Fruit fly (Drosophila melanogaster) whole organism, embryonic: ENCODE data around the gene CG15528.

ENCODE experiments used
- Abd-B ChIP-seq: fragments of 200-800 bp; sonication (Bioruptor generic); optimal IDR thresholded peaks from 2 replicates; lab custom pipeline; 2018; ENCODE audit warnings: missing biosample characterization, mild to moderate bottlenecking, missing genetic modification characterization, moderate library complexity
- Atf3 ChIP-seq: fragments of 200-800 bp; sonication (Bioruptor generic); optimal IDR thresholded peaks from 3 replicates; lab custom pipeline; 2016; ENCODE audit warnings: missing biosample characterization, missing genetic modification characterization
- CG10209 ChIP-seq: fragments of 200-800 bp; sonication (Bioruptor generic); optimal IDR thresholded peaks from 3 replicates; lab custom pipeline; 2017; ENCODE audit warnings: missing biosample characterization, mild to moderate bottlenecking, missing genetic modification characterization, missing genetic modification reagents
- CG14441 ChIP-seq: fragments of 200-800 bp; sonication (Bioruptor generic); IDR thresholded peaks from 2 replicates; pipeline ENCODE4 v1.3.6; 2022; ENCODE audit warnings: missing biosample characterization, missing genetic modification characterization
- CG15601 ChIP-seq: fragments of 200-800 bp; sonication (Bioruptor generic); optimal IDR thresholded peaks from 3 replicates; lab custom pipeline; 2019; ENCODE audit warnings: missing biosample characterization, mild to moderate bottlenecking, missing genetic modification characterization, moderate library complexity
- CG17328 ChIP-seq: fragments of 200-800 bp; sonication (Bioruptor generic); IDR thresholded peaks from 2 replicates; pipeline ENCODE4 v1.3.6; 2022; ENCODE audit warnings: missing biosample characterization, missing genetic modification characterization
- CG17385 ChIP-seq: fragments of 200-800 bp; sonication (Bioruptor generic); optimal IDR thresholded peaks from 3 replicates; lab custom pipeline; 2018; ENCODE audit warnings: missing biosample characterization, mild to moderate bottlenecking, missing genetic modification characterization
- CG18764 ChIP-seq: fragments of 200-800 bp; sonication (Bioruptor generic); optimal IDR thresholded peaks from 3 replicates; lab custom pipeline; 2016; ENCODE audit warnings: missing biosample characterization, missing genetic modification characterization
- CG2120 ChIP-seq: fragments of 200-800 bp; sonication (Bioruptor generic); optimal IDR thresholded peaks from 3 replicates; lab custom pipeline; 2016; ENCODE audit warnings: missing biosample characterization, missing genetic modification characterization
- CG30431 ChIP-seq: fragments of 200-800 bp; sonication (Bioruptor generic); optimal IDR thresholded peaks from 2 replicates; lab custom pipeline; 2017; ENCODE audit warnings: missing biosample characterization, missing genetic modification characterization
- CG31388 ChIP-seq: fragments of 200-800 bp; sonication (Bioruptor generic); optimal IDR thresholded peaks from 2 replicates; lab custom pipeline; 2016; ENCODE audit warnings: missing biosample characterization, missing genetic modification characterization
- CG32767 ChIP-seq: fragments of 200-800 bp; sonication (Bioruptor generic); IDR thresholded peaks from 2 replicates; pipeline ENCODE4 v1.3.6; 2022; ENCODE audit warnings: missing biosample characterization, missing genetic modification characterization
- CG33213 ChIP-seq: fragments of 200-800 bp; sonication (Bioruptor generic); optimal IDR thresholded peaks from 3 replicates; lab custom pipeline; 2016; ENCODE audit warnings: missing biosample characterization, missing genetic modification characterization
- CG3847 ChIP-seq: fragments of 200-800 bp; sonication (Bioruptor generic); IDR thresholded peaks from 2 replicates; pipeline ENCODE4 v1.3.6; 2022; ENCODE audit warnings: missing biosample characterization, missing genetic modification characterization
- CG4404 ChIP-seq: fragments of 200-800 bp; sonication (Bioruptor generic); IDR thresholded peaks from 2 replicates; pipeline ENCODE4 v1.3.6; 2022; ENCODE audit warnings: missing biosample characterization, missing genetic modification characterization
- CG6272 ChIP-seq: fragments of 200-800 bp; sonication (Bioruptor generic); IDR thresholded peaks from 2 replicates; pipeline ENCODE4 v1.3.6; 2022; ENCODE audit warnings: missing biosample characterization, missing genetic modification characterization
- CG7271 ChIP-seq: fragments of 200-800 bp; sonication (Bioruptor generic); optimal IDR thresholded peaks from 2 replicates; lab custom pipeline; 2018; ENCODE audit warnings: missing biosample characterization, mild to moderate bottlenecking, missing genetic modification characterization, moderate library complexity
- D19B ChIP-seq: fragments of 200-800 bp; sonication (Bioruptor generic); optimal IDR thresholded peaks from 2 replicates; lab custom pipeline; 2017; ENCODE audit warnings: missing biosample characterization, mild to moderate bottlenecking, missing genetic modification characterization
- Drgx ChIP-seq: fragments of 200-800 bp; sonication (Bioruptor generic); IDR thresholded peaks from 2 replicates; pipeline ENCODE4 v1.3.6; 2022; ENCODE audit warnings: missing biosample characterization, missing genetic modification characterization
- Fer1 ChIP-seq: fragments of 200-800 bp; sonication (Bioruptor generic); optimal IDR thresholded peaks from 2 replicates; lab custom pipeline; 2017; ENCODE audit warnings: missing biosample characterization, mild to moderate bottlenecking, missing genetic modification characterization
- H15 ChIP-seq: fragments of 200-800 bp; sonication (Bioruptor generic); IDR thresholded peaks from 3 replicates; pipeline ENCODE4 v1.3.6; 2022; ENCODE audit warnings: missing biosample characterization, missing genetic modification characterization
- HmgZ ChIP-seq: fragments of 200-800 bp; sonication (Bioruptor generic); optimal IDR thresholded peaks from 2 replicates; lab custom pipeline; 2018; ENCODE audit warnings: missing biosample characterization, mild to moderate bottlenecking, missing genetic modification characterization
- Jarid2 ChIP-seq: fragments of 200-800 bp; sonication (Bioruptor generic); optimal IDR thresholded peaks from 3 replicates; lab custom pipeline; 2017; ENCODE audit warnings: mild to moderate bottlenecking, missing biosample characterization, missing genetic modification reagents, missing genetic modification characterization
- Mes4 ChIP-seq: fragments of 200-800 bp; sonication (Bioruptor generic); optimal IDR thresholded peaks from 2 replicates; lab custom pipeline; 2016; ENCODE audit warnings: missing biosample characterization, missing genetic modification characterization
- Mrtf ChIP-seq: fragments of 200-800 bp; sonication (Bioruptor generic); IDR thresholded peaks from 3 replicates; pipeline ENCODE4 v1.3.6; 2022; ENCODE audit warnings: missing biosample characterization, missing genetic modification characterization
- Side ChIP-seq: fragments of 200-800 bp; sonication (Bioruptor generic); optimal IDR thresholded peaks from 2 replicates; lab custom pipeline; 2016; ENCODE audit warnings: missing biosample characterization, missing genetic modification characterization
- Sin3A ChIP-seq: fragments of >200 bp; optimal IDR thresholded peaks from 2 replicates; lab custom pipeline; 2018
- Trl ChIP-seq, 3 experiments: fragments of >200 bp in 2 of 3; fragments of 200-800 bp in 1 of 3; sonication (Bioruptor generic) in 1 of 3; optimal IDR thresholded peaks; 2 replicates in 1 of 3; 3 replicates in 2 of 3; lab custom pipeline; 2016 to 2017; ENCODE audit warnings: missing biosample characterization in 1 of 3, missing genetic modification characterization in 1 of 3
- Xbp1 ChIP-seq: fragments of 200-800 bp; sonication (Bioruptor generic); optimal IDR thresholded peaks from 3 replicates; lab custom pipeline; 2016; ENCODE audit warnings: missing biosample characterization, mild to moderate bottlenecking, missing genetic modification characterization
- YL-1 ChIP-seq: fragments of 200-800 bp; sonication (Bioruptor generic); optimal IDR thresholded peaks from 3 replicates; lab custom pipeline; 2017; ENCODE audit warnings: missing biosample characterization, mild to moderate bottlenecking, missing genetic modification characterization
- ase ChIP-seq: fragments of 200-800 bp; sonication (Bioruptor generic); IDR thresholded peaks from 3 replicates; pipeline ENCODE4 v1.3.6; 2022; ENCODE audit warnings: missing biosample characterization, missing genetic modification characterization
- chm ChIP-seq: fragments of 200-800 bp; sonication (Bioruptor generic); IDR thresholded peaks from 2 replicates; pipeline ENCODE4 v1.3.6; 2022; ENCODE audit warnings: missing biosample characterization, missing genetic modification characterization
- danr ChIP-seq: fragments of 200-800 bp; sonication (Bioruptor generic); IDR thresholded peaks from 2 replicates; pipeline ENCODE4 v1.3.6; 2022; ENCODE audit warnings: missing biosample characterization, missing genetic modification characterization
- en ChIP-seq: fragments of 200-800 bp; sonication (Bioruptor generic); optimal IDR thresholded peaks from 2 replicates; lab custom pipeline; 2016; ENCODE audit warnings: missing biosample characterization, missing genetic modification characterization
- fd3F ChIP-seq: fragments of 200-800 bp; sonication (Bioruptor generic); optimal IDR thresholded peaks from 2 replicates; lab custom pipeline; 2018; ENCODE audit warnings: missing biosample characterization, mild to moderate bottlenecking, missing genetic modification characterization, moderate library complexity
- fru ChIP-seq: fragments of >200 bp; optimal IDR thresholded peaks from 2 replicates; lab custom pipeline; 2017
- ind ChIP-seq: fragments of 200-800 bp; sonication (Bioruptor generic); optimal IDR thresholded peaks from 3 replicates; lab custom pipeline; 2016; ENCODE audit warnings: missing biosample characterization, missing genetic modification characterization
- insv ChIP-seq, 2 experiments: fragments of 200-800 bp; sonication (Bioruptor generic); optimal IDR thresholded peaks; 3 replicates each; lab custom pipeline; 2016 to 2018; ENCODE audit warnings: missing biosample characterization in 2 of 2, missing genetic modification characterization in 2 of 2
- lbe ChIP-seq: fragments of 200-800 bp; sonication (Bioruptor generic); optimal IDR thresholded peaks from 2 replicates; lab custom pipeline; 2016; ENCODE audit warnings: missing biosample characterization, mild to moderate bottlenecking, missing genetic modification characterization
- lola ChIP-seq, 3 experiments: fragments of >200 bp in 2 of 3; fragments of 200-800 bp in 1 of 3; sonication (Bioruptor generic) in 1 of 3; optimal IDR thresholded peaks; 2 replicates each; lab custom pipeline; 2017 to 2019; ENCODE audit warnings: missing biosample characterization in 3 of 3, missing genetic modification characterization in 3 of 3, mild to moderate bottlenecking in 1 of 3, moderate library complexity in 1 of 3
- odd ChIP-seq: fragments of 200-800 bp; sonication (Bioruptor generic); optimal IDR thresholded peaks from 2 replicates; lab custom pipeline; 2017; ENCODE audit warnings: missing biosample characterization, mild to moderate bottlenecking, missing genetic modification characterization
- phol ChIP-seq: fragments of 200-800 bp; sonication (Bioruptor generic); optimal IDR thresholded peaks from 3 replicates; lab custom pipeline; 2018; ENCODE audit warnings: missing biosample characterization, mild to moderate bottlenecking, missing genetic modification characterization, moderate library complexity
- prd ChIP-seq, 3 experiments: fragments of >200 bp in 2 of 3; fragments of 200-800 bp in 1 of 3; sonication (Bioruptor generic) in 1 of 3; optimal IDR thresholded peaks in 2 of 3; IDR thresholded peaks in 1 of 3; 2 replicates in 2 of 3; 3 replicates in 1 of 3; pipeline versions ENCODE4 v1.3.6 to Lab custom; 2017 to 2022; ENCODE audit warnings: missing biosample characterization in 1 of 3, missing genetic modification characterization in 1 of 3
- pzg ChIP-seq: fragments of 200-800 bp; sonication (Bioruptor generic); optimal IDR thresholded peaks from 3 replicates; lab custom pipeline; 2018; ENCODE audit warnings: missing biosample characterization, mild to moderate bottlenecking, missing genetic modification characterization, moderate library complexity
- scrt ChIP-seq: fragments of 200-800 bp; sonication (Bioruptor generic); optimal IDR thresholded peaks from 2 replicates; lab custom pipeline; 2018; ENCODE audit warnings: missing biosample characterization, mild to moderate bottlenecking, missing genetic modification characterization, moderate library complexity
- slou ChIP-seq: fragments of 200-800 bp; sonication (Bioruptor generic); optimal IDR thresholded peaks from 3 replicates; lab custom pipeline; 2016; ENCODE audit warnings: missing biosample characterization, missing genetic modification characterization
- tll ChIP-seq, 2 experiments: fragments of 200-800 bp in 1 of 2; fragments of >200 bp in 1 of 2; sonication (Bioruptor generic) in 1 of 2; optimal IDR thresholded peaks; 2 replicates each; lab custom pipeline; 2017 to 2019; ENCODE audit warnings: missing biosample characterization in 2 of 2, missing genetic modification characterization in 2 of 2, mild to moderate bottlenecking in 1 of 2, moderate library complexity in 1 of 2
- unc-4 ChIP-seq: fragments of 200-800 bp; sonication (Bioruptor generic); IDR thresholded peaks from 2 replicates; pipeline ENCODE4 v1.3.6; 2022; ENCODE audit warnings: missing biosample characterization, missing genetic modification characterization; ENCODE audit not compliant: partially characterized antibody
- wor ChIP-seq: fragments of 200-800 bp; sonication (Bioruptor generic); IDR thresholded peaks from 2 replicates; pipeline ENCODE4 v1.3.6; 2022; ENCODE audit warnings: missing biosample characterization, missing genetic modification characterization

CG15528 gene

dm6 chr3R:30055915-30056544, 4.1 kb upstream of the CG15528 start, which contains the start of the genes Rpp14b and spn-A (continued):
- TF ChIP-seq CG32767 (GFP tag; lab: Robert Waterston, UW), result no peak
- no peak for TF ChIP-seq CG33213
- 0 out of 2 replicates have a peak, but pooled peaks have one; percentile 25 for TF ChIP-seq Drgx
- TF ChIP-seq CG10209 (GFP tag; lab: Kevin White, UChicago), result no peak
- no peak for TF ChIP-seq CG31388 (GFP tag; lab: Kevin White, UChicago)
- peak; percentile 43 for TF ChIP-seq YL-1 (GFP tag; lab: Kevin White, UChicago)
- no peak for TF ChIP-seq scrt (GFP tag; lab: Kevin White, UChicago)
- TF ChIP-seq fd3F, result no peak
- TF ChIP-seq CG17385, result peak; percentile 3
- no peak for TF ChIP-seq Atf3 (GFP tag; lab: Kevin White, UChicago)
- peak; percentile 44; the same call in 1 of the 2 replicates for TF ChIP-seq CG4404 (GFP tag; lab: Robert Waterston, UW)
- TF ChIP-seq lola (GFP tag; optimal IDR thresholded peaks at IDR 0.05; lab: Kevin White, UChicago), result no peak
- no peak for TF ChIP-seq danr
- 0 out of 3 replicates have a peak, but pooled peaks have one; percentile 16 for TF ChIP-seq ase (GFP tag; lab: Robert Waterston, UW)
- TF ChIP-seq Xbp1, result peak; percentile 59
- TF ChIP-seq CG30431, result no peak
- TF ChIP-seq CG18764, result no peak
- TF ChIP-seq phol, result peak; percentile 11
- TF ChIP-seq CG2120 (GFP tag; lab: Kevin White, UChicago), result no peak
- peak; percentile 11 for TF ChIP-seq ind (GFP tag; lab: Kevin White, UChicago)
- no peak for TF ChIP-seq H15 (GFP tag; lab: Robert Waterston, UW)
- TF ChIP-seq insv (GFP tag; optimal IDR thresholded peaks at IDR 0.05; lab: Kevin White, UChicago), result no peak
- peak; percentile 33; the same call in 1 of the 2 replicates for TF ChIP-seq CG17328 (GFP tag; lab: Robert Waterston, UW)
- peak; percentile 37; the same call in 1 of the 2 replicates for TF ChIP-seq CG3847
- TF ChIP-seq unc-4 (GFP tag; lab: Robert Waterston, UW), result no peak
- TF ChIP-seq lbe, result no peak
- TF ChIP-seq chm (GFP tag; lab: Robert Waterston, UW), result 0 out of 2 replicates have a peak, but pooled peaks have one; percentile 19
- TF ChIP-seq Mrtf (GFP tag; lab: Robert Waterston, UW), result no peak
- TF ChIP-seq Side, result no peak
- peak; percentile 0 for TF ChIP-seq Sin3A
- no peak for TF ChIP-seq Jarid2 (GFP tag; lab: Kevin White, UChicago)
- TF ChIP-seq wor (GFP tag; lab: Robert Waterston, UW), result no peak
- TF ChIP-seq en (GFP tag; lab: Kevin White, UChicago), result no peak
- TF ChIP-seq CG7271 (tag; lab: Kevin White, UChicago), result no peak
- no peak for TF ChIP-seq D19B (GFP tag; lab: Kevin White, UChicago)
- TF ChIP-seq fru (lab: Kevin White, UChicago), result no peak
- peak; percentile 41; the same call in 1 of the 2 replicates for TF ChIP-seq CG14441 (GFP tag; lab: Robert Waterston, UW)
- peak; percentile 46 for TF ChIP-seq pzg (GFP tag; lab: Kevin White, UChicago)
- TF ChIP-seq CG6272 (GFP tag; lab: Robert Waterston, UW), result no peak
- TF ChIP-seq Mes4 (GFP tag; lab: Kevin White, UChicago), result no peak
- TF ChIP-seq Trl (optimal IDR thresholded peaks at IDR 0.05; lab: Kevin White, UChicago), result no peak
- no peak for TF ChIP-seq Trl (GFP tag; optimal IDR thresholded peaks at IDR 0.05; lab: Kevin White, UChicago)
- no peak for TF ChIP-seq Fer1 (GFP tag; lab: Kevin White, UChicago)
- TF ChIP-seq Abd-B (GFP tag; lab: Kevin White, UChicago), result no peak
- TF ChIP-seq HmgZ, result peak; percentile 25
- TF ChIP-seq CG15601, result no peak
- TF ChIP-seq prd (optimal IDR thresholded peaks at IDR 0.05; lab: Kevin White, UChicago), result no peak
- peak; percentile 56; the same call in 2 of the 3 replicates for TF ChIP-seq prd (GFP tag; IDR thresholded peaks at IDR 0.05; lab: Robert Waterston, UW)
- no peak for TF ChIP-seq odd (GFP tag; lab: Kevin White, UChicago)
- no peak for TF ChIP-seq slou (GFP tag; lab: Kevin White, UChicago)
- TF ChIP-seq tll (GFP tag; optimal IDR thresholded peaks at IDR 0.05; lab: Kevin White, UChicago), result peak in 1 of 2 experiments; percentile 9
